Worm (Caenorhabditis elegans): ENCODE measurements around the gene W01B6.8.

DNA sequence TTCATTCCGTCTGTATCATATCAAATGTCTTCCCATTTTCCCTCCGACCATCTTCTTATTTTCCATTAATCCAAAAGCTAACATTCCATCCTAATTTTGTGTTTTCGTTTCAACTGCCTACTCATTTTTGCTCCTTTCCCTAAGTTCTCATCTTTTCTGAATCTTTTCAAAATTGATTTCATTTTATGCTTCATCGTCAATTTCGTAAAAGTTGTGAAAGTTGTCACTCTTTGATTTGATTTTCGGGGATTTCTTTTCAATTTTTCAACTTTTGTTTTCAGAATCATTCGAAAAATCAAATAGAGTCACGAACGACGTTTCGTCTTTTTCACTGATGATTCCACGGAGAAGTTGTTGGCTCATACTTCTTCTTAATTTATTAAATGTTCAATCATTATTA lies 16.6 kb downstream of the W01B6.8 start, which contains the start of gene cwn-2:
- TF ChIP-seq ama-1 (optimal IDR thresholded peaks at IDR 0.05) (no peak), nhr-237 (tag; optimal IDR thresholded peaks at IDR 0.05) (no peak)
